Worm (Caenorhabditis elegans): ENCODE measurements around the gene F55B12.2.
A peak's percentile ranks its signal among the peaks of the same experiment; 100 is the strongest.

The F55B12.2 gene

ce11 chrV:13858906-13859305 is 42.1 kb upstream of the F55B12.2 start, which contains the start of gene srx-135:
Gene srx-135, plus strand, starts transcription at chrV:13859206.
- TF ChIP-seq swsn-7 (tag; optimal IDR thresholded peaks at IDR 0.05) (no peak), nhr-76 (tag; optimal IDR thresholded peaks at IDR 0.05) (no peak), hpl-2 (GFP tag; optimal IDR thresholded peaks at IDR 0.05) (no peak), pag-3 (tag; optimal IDR thresholded peaks at IDR 0.05; ENCODE audit: borderline replicate concordance, insufficient read depth) (no peak), ceh-82 (tag; optimal IDR thresholded peaks at IDR 0.05) (no peak), hlh-17 (GFP tag; optimal IDR thresholded peaks at IDR 0.05; ENCODE audit: borderline replicate concordance) (no peak), dsc-1 (tag; optimal IDR thresholded peaks at IDR 0.05) (no peak), snu-23 (GFP tag; optimal IDR thresholded peaks at IDR 0.05) (no peak), egl-27 (tag; optimal IDR thresholded peaks at IDR 0.05) (no peak), Y116A8C.19 (tag; optimal IDR thresholded peaks at IDR 0.05; ENCODE audit: borderline replicate concordance) (no peak), sptf-1 (tag; optimal IDR thresholded peaks at IDR 0.05) (no peak), lin-39 (tag; optimal IDR thresholded peaks at IDR 0.05) (no peak), nhr-28 (tag; optimal IDR thresholded peaks at IDR 0.05) (no peak), nhr-85 (tag) (no peak), jun-1 (tag; optimal IDR thresholded peaks at IDR 0.05) (no peak), ceh-8 (GFP tag; optimal IDR thresholded peaks at IDR 0.05) (no peak), ama-1 (optimal IDR thresholded peaks at IDR 0.05) (no peak), mdl-1 (tag; optimal IDR thresholded peaks at IDR 0.05) (no peak)

DNA sequence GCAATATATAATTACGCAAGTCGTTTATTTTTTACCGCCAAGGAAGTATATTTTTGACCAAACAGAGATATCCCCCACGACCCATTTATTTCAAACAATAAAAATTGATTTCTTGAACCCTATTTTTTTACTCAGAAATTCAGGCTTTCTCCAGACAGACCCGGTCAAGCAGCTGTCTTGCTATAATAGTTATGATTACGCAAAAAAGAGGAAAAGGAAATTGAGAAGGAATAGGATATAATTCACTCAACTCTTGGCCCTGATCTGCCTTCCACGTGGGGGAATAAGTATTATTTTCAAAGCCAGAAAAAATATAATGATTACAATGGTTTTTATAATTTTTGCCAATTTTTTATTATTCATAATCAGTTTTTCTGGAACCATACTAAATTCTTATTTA is 40.4 kb upstream of the F55B12.2 start, which contains the start of gene srx-136:
Gene srx-136 (plus strand): TSS at position 301 of the 400 bp plus-strand sequence.
- TF ChIP-seq C34B4.2 (tag; optimal IDR thresholded peaks at IDR 0.05) (no peak), ztf-4 (tag; optimal IDR thresholded peaks at IDR 0.05) (no peak), fkh-4 (tag; optimal IDR thresholded peaks at IDR 0.05; ENCODE audit: borderline replicate concordance) (no peak), lin-13 (GFP tag; optimal IDR thresholded peaks at IDR 0.05) (no peak), nhr-77 (tag; optimal IDR thresholded peaks at IDR 0.05) (no peak)

DNA sequence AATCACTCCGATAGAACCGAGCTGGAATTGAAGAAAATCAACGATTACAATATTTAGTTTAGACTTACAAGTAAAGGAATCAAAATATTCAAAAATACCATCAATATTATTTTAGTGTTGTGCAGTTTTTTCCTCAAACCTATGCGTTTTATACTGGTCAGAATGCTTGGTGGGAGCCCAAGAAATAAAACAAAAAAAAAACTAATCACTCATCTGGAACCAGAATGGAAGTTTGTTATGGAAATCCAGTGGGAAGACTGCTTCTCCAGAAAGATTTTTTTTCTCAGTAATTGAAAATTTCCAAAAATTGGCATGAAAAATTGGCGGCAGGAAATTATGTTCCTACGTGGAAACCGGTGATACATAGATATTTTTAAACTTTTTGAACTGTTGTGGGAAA is 39.6 kb upstream of the F55B12.2 start, which contains the start of gene srx-134:
Gene srx-134 (minus strand): TSS at position 101 of the 400 bp plus-strand sequence.
- TF ChIP-seq zag-1 (tag; optimal IDR thresholded peaks at IDR 0.05) (no peak), unc-62 (GFP tag; optimal IDR thresholded peaks at IDR 0.05) (no peak), nhr-47 (tag; optimal IDR thresholded peaks at IDR 0.05) (no peak), nhr-85 (tag) (no peak), Y116A8C.19 (tag; optimal IDR thresholded peaks at IDR 0.05; ENCODE audit: borderline replicate concordance) (no peak), egl-27 (tag; optimal IDR thresholded peaks at IDR 0.05) (no peak), lin-13 (GFP tag; optimal IDR thresholded peaks at IDR 0.05) (no peak), ceh-8 (GFP tag; optimal IDR thresholded peaks at IDR 0.05) (no peak), skn-1 (tag; optimal IDR thresholded peaks at IDR 0.05) (no peak), nhr-12 (tag; optimal IDR thresholded peaks at IDR 0.05) (no peak), rnt-1 (tag; optimal IDR thresholded peaks at IDR 0.05) (no peak), elt-2 (tag; optimal IDR thresholded peaks at IDR 0.05) (no peak), aly-2 (tag; optimal IDR thresholded peaks at IDR 0.05) (no peak), unc-86 (tag; optimal IDR thresholded peaks at IDR 0.05) (no peak), C16A3.4 (tag; optimal IDR thresholded peaks at IDR 0.05) (no peak), nhr-77 (tag; optimal IDR thresholded peaks at IDR 0.05) (no peak), lsy-2 (tag; optimal IDR thresholded peaks at IDR 0.05) (no peak)

- TF ChIP-seq nhr-20 (tag; optimal IDR thresholded peaks at IDR 0.05): peak; percentile 9
- TF ChIP-seq mab-9 (GFP tag; IDR thresholded peaks at IDR 0.05): no peak
Observed at ce11 chrV:13854306-13854705, 37.5 kb upstream of the F55B12.2 start, which contains the start of gene ttr-21. Gene ttr-21, minus strand, starts transcription at chrV:13854405.

DNA sequence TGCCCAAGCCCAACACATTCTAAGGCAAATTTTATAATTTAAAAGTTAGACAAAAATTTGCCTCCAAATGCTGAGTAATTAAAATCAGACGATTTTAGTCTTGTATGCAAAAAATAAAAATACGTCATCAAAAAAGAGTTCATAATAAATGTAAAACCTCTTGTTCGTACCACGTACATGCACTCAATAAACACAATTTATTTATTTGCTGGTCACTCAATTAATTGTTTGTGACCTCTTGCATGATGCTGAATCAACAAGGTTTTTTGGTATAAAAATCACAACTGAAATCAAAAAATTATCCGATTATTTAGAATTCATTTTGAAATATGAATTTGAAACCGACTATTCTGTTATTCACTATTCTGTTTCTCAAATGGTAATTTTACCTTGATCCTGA is 33.4 kb upstream of the F55B12.2 start, which contains the start of gene hpx-2:
Gene hpx-2 (plus strand): TSS at position 301 of the 400 bp plus-strand sequence.
- TF ChIP-seq elt-2 (tag; optimal IDR thresholded peaks at IDR 0.05) (no peak), ceh-63 (GFP tag; optimal IDR thresholded peaks at IDR 0.05) (no peak), unc-30 (tag; optimal IDR thresholded peaks at IDR 0.05) (no peak), F16B12.6 (tag; optimal IDR thresholded peaks at IDR 0.05) (no peak), nhr-12 (tag; optimal IDR thresholded peaks at IDR 0.05) (no peak)
